Worm (Caenorhabditis elegans) whole organism, mixed stage, embryonic: ENCODE data around the gene F15B10.3.

ENCODE experiments used
- M03D4.4 ChIP-seq: sonication (generic microtip); optimal IDR thresholded peaks from 2 replicates; lab custom pipeline; 2017; ENCODE audit warnings: mild to moderate bottlenecking, missing genetic modification characterization, missing compliant biosample characterization
- bed-3 ChIP-seq: fragments of 200-800 bp; sonication (Bioruptor generic); optimal IDR thresholded peaks from 3 replicates; lab custom pipeline; 2018; ENCODE audit warnings: mild to moderate bottlenecking, missing genetic modification characterization, moderate library complexity, missing compliant biosample characterization
- blmp-1 ChIP-seq: fragments of 150-350 bp; optimal IDR thresholded peaks from 2 replicates; lab custom pipeline; 2014; ENCODE audit warnings: missing biosample characterization, missing genetic modification characterization
- ceh-39 ChIP-seq: fragments of 150-350 bp; optimal IDR thresholded peaks from 2 replicates; lab custom pipeline; 2014; ENCODE audit warnings: missing biosample characterization, missing genetic modification characterization
- ceh-43 ChIP-seq: fragments of 200-800 bp; sonication (Bioruptor generic); optimal IDR thresholded peaks from 2 replicates; lab custom pipeline; 2018; ENCODE audit warnings: mild to moderate bottlenecking, missing genetic modification characterization, moderate library complexity, missing compliant biosample characterization
- ceh-83 ChIP-seq: fragments of 200-800 bp; sonication (Bioruptor generic); optimal IDR thresholded peaks from 2 replicates; lab custom pipeline; 2018; ENCODE audit warnings: mild to moderate bottlenecking, missing genetic modification characterization, missing compliant biosample characterization
- cnd-1 ChIP-seq: fragments of 200-800 bp; sonication (Bioruptor generic); optimal IDR thresholded peaks from 2 replicates; lab custom pipeline; 2018; ENCODE audit warnings: mild to moderate bottlenecking, missing genetic modification characterization, missing compliant biosample characterization
- drap-1 ChIP-seq: fragments of 200-800 bp; sonication (Bioruptor generic); optimal IDR thresholded peaks from 3 replicates; lab custom pipeline; 2018; ENCODE audit warnings: mild to moderate bottlenecking, missing genetic modification characterization, missing compliant biosample characterization
- elt-1 ChIP-seq: sonication (generic microtip); optimal IDR thresholded peaks from 2 replicates; lab custom pipeline; 2017; ENCODE audit warnings: missing genetic modification characterization, mild to moderate bottlenecking, missing compliant biosample characterization, antibody characterized with exemption, moderate library complexity, borderline replicate concordance; ENCODE audit not compliant: insufficient read depth
- elt-3 ChIP-seq: fragments of 150-350 bp; optimal IDR thresholded peaks from 2 replicates; lab custom pipeline; 2014; ENCODE audit warnings: missing biosample characterization, missing genetic modification characterization
- ham-2 ChIP-seq: fragments of 200-800 bp; sonication (Bioruptor generic); optimal IDR thresholded peaks from 2 replicates; lab custom pipeline; 2018; ENCODE audit warnings: mild to moderate bottlenecking, missing genetic modification characterization, missing compliant biosample characterization
- lin-13 ChIP-seq: fragments of 150-350 bp; optimal IDR thresholded peaks from 2 replicates; lab custom pipeline; 2014; ENCODE audit warnings: missing biosample characterization, missing genetic modification characterization
- lin-32 ChIP-seq: fragments of 200-800 bp; sonication (Bioruptor generic); optimal IDR thresholded peaks from 2 replicates; lab custom pipeline; 2018; ENCODE audit warnings: mild to moderate bottlenecking, missing genetic modification characterization, missing compliant biosample characterization
- mab-5 ChIP-seq: fragments of 150-350 bp; optimal IDR thresholded peaks from 2 replicates; lab custom pipeline; 2014; ENCODE audit warnings: missing biosample characterization, missing genetic modification characterization
- mep-1 ChIP-seq: fragments of 150-350 bp; optimal IDR thresholded peaks from 2 replicates; lab custom pipeline; 2017; ENCODE audit warnings: missing biosample characterization, missing genetic modification reagents, missing genetic modification characterization, inconsistent platforms
- mls-2 ChIP-seq: sonication (generic microtip); optimal IDR thresholded peaks from 2 replicates; lab custom pipeline; 2016; ENCODE audit warnings: mild to moderate bottlenecking, missing genetic modification characterization, moderate library complexity, missing compliant biosample characterization
- nhr-12 ChIP-seq: fragments of 150-350 bp; optimal IDR thresholded peaks from 2 replicates; lab custom pipeline; 2014; ENCODE audit warnings: missing biosample characterization, missing genetic modification characterization
- nhr-2 ChIP-seq: fragments of 150-350 bp; optimal IDR thresholded peaks from 2 replicates; lab custom pipeline; 2014; ENCODE audit warnings: missing biosample characterization, missing genetic modification characterization
- nhr-237 ChIP-seq: fragments of 150-350 bp; optimal IDR thresholded peaks from 2 replicates; lab custom pipeline; 2014; ENCODE audit warnings: missing biosample characterization, missing genetic modification characterization
- nhr-28 ChIP-seq: fragments of 150-350 bp; optimal IDR thresholded peaks from 2 replicates; lab custom pipeline; 2014; ENCODE audit warnings: missing biosample characterization, missing genetic modification characterization
- nhr-76 ChIP-seq: sonication (generic microtip); optimal IDR thresholded peaks from 2 replicates; lab custom pipeline; 2017; ENCODE audit warnings: missing biosample characterization, missing genetic modification characterization
- pha-4 ChIP-seq: fragments of 150-350 bp; optimal IDR thresholded peaks from 2 replicates; lab custom pipeline; 2018; ENCODE audit warnings: missing biosample characterization, missing genetic modification reagents, missing genetic modification characterization
- snpc-4 ChIP-seq: fragments of 150-350 bp; optimal IDR thresholded peaks from 2 replicates; lab custom pipeline; 2014; ENCODE audit warnings: missing biosample characterization, missing genetic modification characterization
- sptf-1 ChIP-seq: sonication (generic microtip); optimal IDR thresholded peaks from 2 replicates; lab custom pipeline; 2017; ENCODE audit warnings: mild to moderate bottlenecking, missing genetic modification characterization, moderate library complexity, missing compliant biosample characterization
- tbx-8 ChIP-seq: fragments of 200-800 bp; sonication (Bioruptor generic); optimal IDR thresholded peaks from 2 replicates; lab custom pipeline; 2018; ENCODE audit warnings: mild to moderate bottlenecking, missing genetic modification characterization, moderate library complexity, missing compliant biosample characterization
- unc-120 ChIP-seq: sonication (generic microtip); optimal IDR thresholded peaks from 2 replicates; lab custom pipeline; 2017; ENCODE audit warnings: missing genetic modification characterization, missing compliant biosample characterization; ENCODE audit not compliant: poor library complexity, severe bottlenecking
- unc-39 ChIP-seq: fragments of 150-350 bp; optimal IDR thresholded peaks from 2 replicates; lab custom pipeline; 2014; ENCODE audit warnings: missing biosample characterization, missing genetic modification characterization
- unc-62 ChIP-seq: fragments of 150-350 bp; optimal IDR thresholded peaks from 2 replicates; lab custom pipeline; 2014; ENCODE audit warnings: missing biosample characterization, missing genetic modification reagents, missing genetic modification characterization
- zip-8 ChIP-seq: fragments of 150-350 bp; optimal IDR thresholded peaks from 2 replicates; lab custom pipeline; 2014; ENCODE audit warnings: missing biosample characterization, missing genetic modification characterization
- ztf-11 ChIP-seq: fragments of 150-350 bp; optimal IDR thresholded peaks from 2 replicates; lab custom pipeline; 2014; ENCODE audit warnings: missing biosample characterization, missing genetic modification characterization

Gene F15B10.3

ce11 chrIV:6605863-6606262 lies 3.4 kb downstream of the F15B10.3 start, which contains the start of gene nstp-2:
nstp-2 (minus strand) TSS chrIV:6606188.
- TF ChIP-seq tbx-8 (GFP tag; lab: Kevin White, UChicago) (no peak), M03D4.4 (tag; lab: Kevin White, UChicago) (no peak), nhr-237 (no peak), mls-2 (no peak), blmp-1 (tag; lab: Kevin White, UChicago) (no peak), elt-3 (no peak), lin-13 (no peak), unc-39 (tag; lab: Kevin White, UChicago) (no peak), elt-1 (tag; lab: Kevin White, UChicago) (no peak), snpc-4 (tag; lab: Kevin White, UChicago) (no peak), unc-120 (tag; lab: Kevin White, UChicago) (no peak), ceh-39 (no peak), ztf-11 (no peak), ceh-83 (GFP tag; lab: Kevin White, UChicago) (no peak), drap-1 (GFP tag; lab: Kevin White, UChicago) (no peak), nhr-2 (tag; lab: Kevin White, UChicago) (no peak)

DNA sequence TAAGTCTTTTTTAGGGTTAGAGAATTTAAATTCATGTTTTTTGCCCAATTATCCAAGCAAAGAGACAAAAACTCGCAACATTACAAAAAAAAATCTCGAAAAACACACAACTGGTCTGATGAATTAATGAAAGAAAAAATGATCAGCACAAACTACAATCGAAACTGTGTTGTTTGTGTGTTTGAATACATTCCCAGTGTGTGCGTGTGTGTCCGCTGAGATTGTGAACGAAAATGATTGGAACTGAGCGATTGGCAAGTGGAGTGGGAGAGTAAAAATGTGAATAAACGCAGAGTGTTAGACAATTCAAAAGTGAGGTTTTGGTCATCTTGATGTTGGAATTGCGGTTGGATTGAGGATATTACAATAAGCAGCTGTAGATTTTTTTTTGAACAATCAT lies 4.1 kb downstream of the F15B10.3 start:
- TF ChIP-seq pha-4 (tag; lab: Kevin White, UChicago) (no peak), bed-3 (GFP tag; lab: Kevin White, UChicago) (no peak)

ce11 chrIV:6607059-6607458 lies 4.6 kb downstream of the F15B10.3 start:
- no peak for TF ChIP-seq tbx-8 (GFP tag; lab: Kevin White, UChicago)
- TF ChIP-seq ceh-39 = no peak
- TF ChIP-seq nhr-2 (tag; lab: Kevin White, UChicago) = no peak
- TF ChIP-seq ham-2 (GFP tag; lab: Kevin White, UChicago) = no peak
- TF ChIP-seq bed-3 (GFP tag; lab: Kevin White, UChicago) = no peak
- no peak for TF ChIP-seq elt-1 (tag; lab: Kevin White, UChicago)
- TF ChIP-seq unc-39 (tag; lab: Kevin White, UChicago) = no peak

- TF ChIP-seq drap-1 (GFP tag; lab: Kevin White, UChicago) (no peak), ceh-39 (no peak), nhr-237 (no peak), nhr-76 (tag; lab: Kevin White, UChicago) (no peak), nhr-2 (tag; lab: Kevin White, UChicago) (no peak), mep-1 (tag; lab: Kevin White, UChicago) (no peak), nhr-12 (tag; lab: Kevin White, UChicago) (no peak)
These were observed 10.8 kb downstream of the F15B10.3 start, which contains the start of gene drh-1 for ce11 chrIV:6613296-6613695. drh-1 (minus strand) TSS chrIV:6613353.

- no peak for TF ChIP-seq sptf-1 (tag; lab: Kevin White, UChicago)
- TF ChIP-seq ceh-39 = no peak
- TF ChIP-seq mab-5 = no peak
- TF ChIP-seq mep-1 (tag; lab: Kevin White, UChicago) = no peak
- TF ChIP-seq nhr-28 (tag; lab: Kevin White, UChicago) = no peak
- TF ChIP-seq unc-62 (GFP tag; lab: Kevin White, UChicago) = no peak
- TF ChIP-seq nhr-12 (tag; lab: Kevin White, UChicago) = no peak
- no peak for TF ChIP-seq elt-3
- TF ChIP-seq lin-13 = no peak
- TF ChIP-seq elt-1 (tag; lab: Kevin White, UChicago) = no peak
- TF ChIP-seq pha-4 (tag; lab: Kevin White, UChicago) = no peak
- no peak for TF ChIP-seq ham-2 (GFP tag; lab: Kevin White, UChicago)
- no peak for TF ChIP-seq ceh-83 (GFP tag; lab: Kevin White, UChicago)
- no peak for TF ChIP-seq ceh-43
These were observed 16.1 kb downstream of the F15B10.3 start for ce11 chrIV:6618607-6619006.

- TF ChIP-seq zip-8 (tag; lab: Kevin White, UChicago) (no peak), nhr-12 (tag; lab: Kevin White, UChicago) (no peak), cnd-1 (no peak), mls-2 (no peak), lin-32 (GFP tag; lab: Kevin White, UChicago) (no peak), ceh-83 (GFP tag; lab: Kevin White, UChicago) (no peak), drap-1 (GFP tag; lab: Kevin White, UChicago) (no peak), nhr-237 (no peak), mab-5 (no peak), ztf-11 (no peak), M03D4.4 (tag; lab: Kevin White, UChicago) (no peak), mep-1 (tag; lab: Kevin White, UChicago) (no peak), pha-4 (tag; lab: Kevin White, UChicago) (no peak)
These were observed 18.8 kb downstream of the F15B10.3 start, which contains the start of gene C01B10.3 for ce11 chrIV:6621252-6621651. C01B10.3 (minus strand) TSS chrIV:6621352.
